Worm (Caenorhabditis elegans) whole organism, L4 larva: Measurements from ENCODE around the gene F52C9.3.
A peak's percentile ranks its signal among the peaks of the same experiment; 100 is the strongest.

ENCODE experiments used
- D1046.2 ChIP-seq: fragments of 200-800 bp; sonication (Bioruptor generic); IDR thresholded peaks from 2 replicates; pipeline ENCODE4 v1.3.6; 2022; ENCODE audit warnings: missing genetic modification characterization, missing compliant biosample characterization
- F26F4.8 ChIP-seq: fragments of 200-800 bp; sonication (Bioruptor generic); conservative IDR thresholded peaks from 2 replicates; pipeline ENCODE4 v1.3.6; 2022; ENCODE audit warnings: missing genetic modification characterization, missing compliant biosample characterization
- F49E8.2 ChIP-seq: sonication (generic microtip); optimal IDR thresholded peaks from 2 replicates; lab custom pipeline; 2016; ENCODE audit warnings: missing compliant biosample characterization, mild to moderate bottlenecking, missing genetic modification characterization, borderline replicate concordance
- T20F7.1 ChIP-seq: fragments of 200-800 bp; sonication (Bioruptor generic); optimal IDR thresholded peaks from 2 replicates; lab custom pipeline; 2018; ENCODE audit warnings: mild to moderate bottlenecking, missing genetic modification characterization, missing compliant biosample characterization
- Y105C5A.15 ChIP-seq: fragments of 200-800 bp; sonication (Bioruptor generic); IDR thresholded peaks from 2 replicates; pipeline ENCODE4 v1.3.6; 2022; ENCODE audit warnings: missing genetic modification characterization, missing compliant biosample characterization
- Y5F2A.4 ChIP-seq: fragments of 200-800 bp; sonication (Bioruptor generic); optimal IDR thresholded peaks from 2 replicates; lab custom pipeline; 2018; ENCODE audit warnings: mild to moderate bottlenecking, missing genetic modification characterization, missing compliant biosample characterization
- ZK337.2 ChIP-seq: fragments of 200-800 bp; sonication (Bioruptor generic); IDR thresholded peaks from 2 replicates; pipeline ENCODE4 v1.3.6; 2022; ENCODE audit warnings: missing genetic modification reagents, missing genetic modification characterization, missing compliant biosample characterization
- ZK546.5 ChIP-seq, 2 experiments: sonication (generic microtip); optimal IDR thresholded peaks; 2 replicates each; lab custom pipeline; 2017; ENCODE audit warnings: missing biosample characterization in 2 of 2, missing genetic modification characterization in 2 of 2
- aha-1 ChIP-seq: fragments of 150-350 bp; peaks from one replicate; lab custom pipeline; 2014; ENCODE audit warnings: missing biosample characterization, missing genetic modification characterization
- attf-4 ChIP-seq: sonication (generic microtip); optimal IDR thresholded peaks from 3 replicates; lab custom pipeline; 2017; ENCODE audit warnings: missing biosample characterization, missing genetic modification characterization
- ceh-62 ChIP-seq: sonication (generic microtip); optimal IDR thresholded peaks from 2 replicates; lab custom pipeline; 2017; ENCODE audit warnings: missing biosample characterization, missing genetic modification characterization
- ceh-82 ChIP-seq: sonication (generic microtip); optimal IDR thresholded peaks from 2 replicates; lab custom pipeline; 2017; ENCODE audit warnings: missing biosample characterization, missing genetic modification characterization
- ces-1 ChIP-seq: fragments of 150-350 bp; sonication (generic microtip); optimal IDR thresholded peaks from 4 replicates; lab custom pipeline; 2014; ENCODE audit warnings: missing biosample characterization, missing genetic modification reagents, missing genetic modification characterization
- daf-16 ChIP-seq, 3 experiments: sonication (generic microtip); optimal IDR thresholded peaks; 2 replicates each; lab custom pipeline; 2016 to 2017; ENCODE audit warnings: missing genetic modification characterization in 3 of 3, missing genetic modification reagents in 3 of 3, mild to moderate bottlenecking in 2 of 3, missing compliant biosample characterization in 2 of 3, missing biosample characterization in 1 of 3, moderate library complexity in 1 of 3
- daf-19 ChIP-seq: fragments of 200-800 bp; sonication (Bioruptor generic); conservative IDR thresholded peaks from 2 replicates; pipeline ENCODE4 v1.3.6; 2022; ENCODE audit warnings: missing genetic modification characterization, missing compliant biosample characterization
- daf-8 ChIP-seq: fragments of 200-800 bp; sonication (Bioruptor generic); IDR thresholded peaks from 2 replicates; pipeline ENCODE4 v1.3.6; 2022; ENCODE audit warnings: missing genetic modification characterization, missing compliant biosample characterization
- dpl-1 ChIP-seq: fragments of 150-350 bp; optimal IDR thresholded peaks from 2 replicates; lab custom pipeline; 2014; ENCODE audit warnings: missing biosample characterization, missing genetic modification reagents, missing genetic modification characterization
- duxl-1 ChIP-seq: sonication (generic microtip); optimal IDR thresholded peaks from 2 replicates; lab custom pipeline; 2016; ENCODE audit warnings: mild to moderate bottlenecking, missing genetic modification characterization, moderate library complexity, missing compliant biosample characterization; ENCODE audit not compliant: poor library complexity
- dve-1 ChIP-seq: sonication (generic microtip); optimal IDR thresholded peaks from 2 replicates; lab custom pipeline; 2017; ENCODE audit warnings: antibody characterized with exemption, mild to moderate bottlenecking, missing genetic modification characterization, missing compliant biosample characterization; ENCODE audit not compliant: insufficient read depth
- egl-27 ChIP-seq: sonication (generic microtip); optimal IDR thresholded peaks from 3 replicates; lab custom pipeline; 2017; ENCODE audit warnings: missing biosample characterization, missing genetic modification reagents, missing genetic modification characterization
- egl-43 ChIP-seq: fragments of 200-800 bp; sonication (Bioruptor generic); IDR thresholded peaks from 2 replicates; pipeline ENCODE4 v1.3.6; 2022; ENCODE audit warnings: missing genetic modification reagents, missing genetic modification characterization, missing compliant biosample characterization
- fos-1 ChIP-seq: fragments of 150-350 bp; optimal IDR thresholded peaks from 2 replicates; lab custom pipeline; 2014; ENCODE audit warnings: missing biosample characterization, missing genetic modification characterization
- hlh-11 ChIP-seq: fragments of 200-800 bp; sonication (Bioruptor generic); optimal IDR thresholded peaks from 2 replicates; lab custom pipeline; 2018; ENCODE audit warnings: mild to moderate bottlenecking, missing genetic modification characterization, missing compliant biosample characterization
- hmg-1.1 ChIP-seq: fragments of 200-800 bp; sonication (Bioruptor generic); IDR thresholded peaks from 2 replicates; pipeline ENCODE4 v1.3.6; 2022; ENCODE audit warnings: missing genetic modification reagents, missing genetic modification characterization, missing compliant biosample characterization
- jun-1 ChIP-seq: fragments of 150-350 bp; optimal IDR thresholded peaks from 2 replicates; lab custom pipeline; 2014; ENCODE audit warnings: missing biosample characterization, missing genetic modification reagents, missing genetic modification characterization
- lim-7 ChIP-seq: fragments of 200-800 bp; sonication (Bioruptor generic); IDR thresholded peaks from 2 replicates; pipeline ENCODE4 v1.3.6; 2022; ENCODE audit warnings: missing genetic modification characterization, missing compliant biosample characterization
- lin-38 ChIP-seq: fragments of 200-800 bp; sonication (Bioruptor generic); IDR thresholded peaks from 2 replicates; pipeline ENCODE4 v1.3.6; 2022; ENCODE audit warnings: missing genetic modification reagents, missing genetic modification characterization, missing compliant biosample characterization
- lsy-2 ChIP-seq, 2 experiments: fragments of 150-350 bp in 1 of 2; sonication (generic microtip) in 1 of 2; optimal IDR thresholded peaks; 2 replicates each; lab custom pipeline; 2014 to 2017; ENCODE audit warnings: missing biosample characterization in 2 of 2, missing genetic modification characterization in 2 of 2
- mdl-1 ChIP-seq, 2 experiments: fragments of 150-350 bp in 1 of 2; sonication (generic microtip) in 1 of 2; optimal IDR thresholded peaks; 2 replicates each; lab custom pipeline; 2014 to 2017; ENCODE audit warnings: missing biosample characterization in 2 of 2, missing genetic modification characterization in 2 of 2
- mdt-29 ChIP-seq: fragments of 200-800 bp; sonication (Bioruptor generic); IDR thresholded peaks from 2 replicates; pipeline ENCODE4 v1.3.6; 2022; ENCODE audit warnings: missing genetic modification reagents, missing genetic modification characterization, missing compliant biosample characterization
- mep-1 ChIP-seq: fragments of 150-350 bp; sonication (generic microtip); optimal IDR thresholded peaks from 3 replicates; lab custom pipeline; 2014; ENCODE audit warnings: missing biosample characterization, missing genetic modification characterization
- nhr-237 ChIP-seq: sonication (generic microtip); optimal IDR thresholded peaks from 2 replicates; lab custom pipeline; 2017; ENCODE audit warnings: missing biosample characterization, missing genetic modification characterization
- nhr-42 ChIP-seq: fragments of 200-800 bp; sonication (Bioruptor generic); IDR thresholded peaks from 2 replicates; pipeline ENCODE4 v1.3.6; 2022; ENCODE audit warnings: missing genetic modification characterization, missing compliant biosample characterization
- nhr-48 ChIP-seq: sonication (generic microtip); optimal IDR thresholded peaks from 2 replicates; lab custom pipeline; 2016; ENCODE audit warnings: mild to moderate bottlenecking, missing genetic modification characterization, missing compliant biosample characterization
- nhr-77 ChIP-seq: fragments of 150-350 bp; optimal IDR thresholded peaks from 2 replicates; lab custom pipeline; 2014; ENCODE audit warnings: missing biosample characterization, missing genetic modification characterization
- pha-4 ChIP-seq, 2 experiments: fragments of 150-350 bp in 1 of 2; fragments of 200-800 bp in 1 of 2; sonication (Bioruptor generic) in 1 of 2; IDR thresholded peaks in 1 of 2; optimal IDR thresholded peaks in 1 of 2; 2 replicates each; pipeline versions ENCODE4 v1.3.6 to Lab custom; 2014 to 2022; ENCODE audit warnings: missing genetic modification characterization in 2 of 2, missing genetic modification reagents in 2 of 2, missing biosample characterization in 1 of 2, missing compliant biosample characterization in 1 of 2
- rbr-2 ChIP-seq: sonication (generic microtip); optimal IDR thresholded peaks from 2 replicates; lab custom pipeline; 2016; ENCODE audit warnings: missing genotype, missing genetic modification characterization, missing compliant biosample characterization
- saeg-2 ChIP-seq: fragments of 200-800 bp; sonication (Bioruptor generic); IDR thresholded peaks from 2 replicates; pipeline ENCODE4 v1.3.6; 2022; ENCODE audit warnings: missing genetic modification reagents, missing genetic modification characterization, missing compliant biosample characterization
- set-16 ChIP-seq: fragments of 200-800 bp; sonication (Bioruptor generic); IDR thresholded peaks from 2 replicates; pipeline ENCODE4 v1.3.6; 2022; ENCODE audit warnings: missing genetic modification reagents, missing genetic modification characterization, missing compliant biosample characterization
- tra-1 ChIP-seq: fragments of 200-800 bp; sonication (Bioruptor generic); IDR thresholded peaks from 2 replicates; pipeline ENCODE4 v1.3.6; 2022; ENCODE audit warnings: missing genetic modification reagents, missing genetic modification characterization, missing compliant biosample characterization
- zag-1 ChIP-seq: fragments of 150-350 bp; optimal IDR thresholded peaks from 2 replicates; lab custom pipeline; 2014; ENCODE audit warnings: missing biosample characterization, missing genetic modification characterization
- zfp-3 ChIP-seq: fragments of 200-800 bp; sonication (Bioruptor generic); conservative IDR thresholded peaks from 2 replicates; pipeline ENCODE4 v1.3.6; 2022; ENCODE audit warnings: missing genetic modification reagents, missing genetic modification characterization, missing compliant biosample characterization
- zip-2 ChIP-seq: fragments of 150-350 bp; optimal IDR thresholded peaks from 2 replicates; lab custom pipeline; 2014; ENCODE audit warnings: missing biosample characterization, missing genetic modification characterization

Gene F52C9.3

DNA sequence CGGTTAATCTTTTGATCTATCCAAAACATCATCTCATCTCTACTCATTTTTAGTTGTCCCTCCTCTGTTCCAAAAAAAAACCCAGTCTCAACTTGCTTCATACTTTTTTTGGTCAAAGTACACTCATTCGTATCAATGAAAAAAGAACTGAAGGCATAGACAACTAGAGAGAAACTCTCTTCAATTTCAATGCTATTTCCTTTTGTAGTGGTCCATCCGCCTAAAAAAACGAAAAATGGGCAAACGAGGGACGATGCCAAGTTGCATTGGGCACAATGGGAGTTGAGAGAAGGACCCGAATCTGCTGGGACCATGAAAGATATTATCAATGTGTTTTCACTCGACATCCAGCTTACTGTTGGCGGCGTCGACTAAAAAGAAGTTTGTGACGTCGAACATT lies 41.5 kb upstream of the F52C9.3 start:
- TF ChIP-seq hmg-1.1: 0 out of 2 replicates have a peak, but pooled peaks have one; percentile 9
- no peak for TF ChIP-seq daf-19 (GFP tag; lab: Robert Waterston, UW)
- TF ChIP-seq dve-1 (tag; lab: Kevin White, UChicago): no peak
- no peak for TF ChIP-seq attf-4 (tag; lab: Kevin White, UChicago)
- peak; percentile 12 for TF ChIP-seq mep-1 (tag; lab: Kevin White, UChicago)
- no peak for TF ChIP-seq duxl-1
- no peak for TF ChIP-seq ZK546.5 (tag; optimal IDR thresholded peaks at IDR 0.05; lab: Kevin White, UChicago)
- no peak for TF ChIP-seq T20F7.1 (GFP tag; lab: Kevin White, UChicago)
- peak in 1 of 2 experiments; percentile 64 for TF ChIP-seq lsy-2 (tag; optimal IDR thresholded peaks at IDR 0.05; lab: Kevin White, UChicago)
- no peak for TF ChIP-seq saeg-2 (GFP tag; lab: Robert Waterston, UW)
- TF ChIP-seq D1046.2 (GFP tag; lab: Robert Waterston, UW): no peak
- TF ChIP-seq egl-27 (tag; lab: Kevin White, UChicago): no peak
- no peak for TF ChIP-seq nhr-237 (tag; lab: Kevin White, UChicago)
- no peak for TF ChIP-seq F26F4.8 (GFP tag; lab: Robert Waterston, UW)
- TF ChIP-seq tra-1: 0 out of 2 replicates have a peak, but pooled peaks have one; percentile 29
- TF ChIP-seq F49E8.2 (tag; lab: Kevin White, UChicago): no peak
- TF ChIP-seq Y5F2A.4 (GFP tag; lab: Kevin White, UChicago): no peak
- no peak for TF ChIP-seq jun-1 (tag; lab: Kevin White, UChicago)
- TF ChIP-seq nhr-77 (tag; lab: Kevin White, UChicago): no peak
- peak; percentile 11 for TF ChIP-seq rbr-2 (tag; lab: Kevin White, UChicago)
- no peak for TF ChIP-seq aha-1 (tag; lab: Kevin White, UChicago)
- no peak for TF ChIP-seq Y105C5A.15 (GFP tag; lab: Robert Waterston, UW)
- TF ChIP-seq dpl-1: no peak
- no peak for TF ChIP-seq zag-1 (tag; lab: Kevin White, UChicago)
- TF ChIP-seq, all 104 proteins: peak for 5

- TF ChIP-seq set-16 (peak; percentile 75), egl-43 (GFP tag; lab: Robert Waterston, UW) (0 out of 2 replicates have a peak, but pooled peaks have one; percentile 26), nhr-48 (tag; lab: Kevin White, UChicago) (no peak), D1046.2 (GFP tag; lab: Robert Waterston, UW) (no peak)
These were observed 36.2 kb upstream of the F52C9.3 start for ce11 chrIII:5285484-5285883.

DNA sequence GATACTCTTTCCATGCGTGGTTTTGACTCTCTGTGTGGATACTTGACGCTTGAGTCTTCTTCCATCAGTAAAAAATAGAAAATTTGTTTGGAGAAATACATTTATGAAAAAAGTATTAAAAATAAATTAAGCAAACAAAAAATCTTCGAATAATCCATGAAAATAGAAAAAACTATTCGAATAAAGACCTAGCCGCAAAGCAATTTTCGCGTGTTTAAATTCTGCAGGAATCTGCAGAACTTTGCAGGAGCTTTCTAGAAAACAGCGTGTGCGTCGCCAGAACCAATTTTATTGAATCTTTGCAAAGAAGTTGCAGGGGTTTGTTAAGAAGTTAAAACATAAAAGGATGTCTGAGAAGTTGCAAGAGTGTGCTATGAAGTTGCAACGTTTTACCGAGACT lies 35.5 kb upstream of the F52C9.3 start, which contains the start of gene ZC395.11:
Gene ZC395.11 (minus strand): TSS at position 101 of the 400 bp plus-strand sequence.
- TF ChIP-seq duxl-1 (no peak), D1046.2 (GFP tag; lab: Robert Waterston, UW) (no peak), ZK337.2 (GFP tag; lab: Robert Waterston, UW) (no peak), daf-19 (GFP tag; lab: Robert Waterston, UW) (no peak), pha-4 (GFP tag; IDR thresholded peaks at IDR 0.05; lab: Robert Waterston, UW) (no peak), pha-4 (tag; optimal IDR thresholded peaks at IDR 0.05; lab: Kevin White, UChicago) (no peak), mdt-29 (GFP tag; lab: Robert Waterston, UW) (no peak), mdl-1 (tag; optimal IDR thresholded peaks at IDR 0.05; lab: Kevin White, UChicago) (no peak), zfp-3 (GFP tag; lab: Robert Waterston, UW) (no peak), F49E8.2 (tag; lab: Kevin White, UChicago) (no peak), ceh-62 (tag; lab: Kevin White, UChicago) (no peak), hlh-11 (no peak), daf-8 (GFP tag; lab: Robert Waterston, UW) (no peak), ces-1 (GFP tag; lab: Kevin White, UChicago) (no peak), lin-38 (GFP tag; lab: Robert Waterston, UW) (no peak), ceh-82 (tag; lab: Kevin White, UChicago) (no peak), lim-7 (GFP tag; lab: Robert Waterston, UW) (no peak), nhr-42 (no peak), daf-16 (GFP tag; optimal IDR thresholded peaks at IDR 0.05; lab: Kevin White, UChicago) (no peak), daf-16 (tag; optimal IDR thresholded peaks at IDR 0.05; lab: Kevin White, UChicago) (no peak), zip-2 (tag; lab: Kevin White, UChicago) (no peak), fos-1 (no peak)
